Fruit fly (Drosophila melanogaster) whole organism, adult: Measurements from ENCODE around the gene CG13842.

Source experiments
- CG11617 ChIP-seq: fragments of 200-800 bp; sonication (Bioruptor generic); optimal IDR thresholded peaks from 2 replicates; lab custom pipeline; 2017; ENCODE audit warnings: mild to moderate bottlenecking, missing biosample characterization, missing genetic modification reagents, missing genetic modification characterization
- CG1620 ChIP-seq: fragments of 200-800 bp; sonication (Bioruptor generic); optimal IDR thresholded peaks from 2 replicates; lab custom pipeline; 2016; ENCODE audit warnings: missing biosample characterization, missing genetic modification characterization
- CG33017 ChIP-seq: fragments of 200-800 bp; sonication (Bioruptor generic); optimal IDR thresholded peaks from 2 replicates; lab custom pipeline; 2018; ENCODE audit warnings: missing biosample characterization, mild to moderate bottlenecking, missing genetic modification characterization, moderate library complexity
- CG5204 ChIP-seq: fragments of 200-800 bp; sonication (Bioruptor generic); optimal IDR thresholded peaks from 2 replicates; lab custom pipeline; 2016; ENCODE audit warnings: missing biosample characterization, missing genetic modification characterization
- Clk ChIP-seq: fragments of 200-800 bp; sonication (Bioruptor generic); optimal IDR thresholded peaks from 2 replicates; lab custom pipeline; 2017; ENCODE audit warnings: missing biosample characterization, missing genetic modification characterization
- Hr96 ChIP-seq: fragments of 200-800 bp; sonication (Bioruptor generic); optimal IDR thresholded peaks from 2 replicates; lab custom pipeline; 2016; ENCODE audit warnings: missing biosample characterization, missing genetic modification characterization
- Mnt ChIP-seq: fragments of 200-800 bp; sonication (Bioruptor generic); optimal IDR thresholded peaks from 2 replicates; lab custom pipeline; 2016; ENCODE audit warnings: missing biosample characterization, mild to moderate bottlenecking, missing genetic modification characterization
- cnc ChIP-seq, 2 experiments: fragments of >200 bp; optimal IDR thresholded peaks; 2 replicates each; lab custom pipeline; 2017
- kay ChIP-seq: fragments of 200-800 bp; sonication (Bioruptor generic); peaks from one replicate; lab custom pipeline; 2016; ENCODE audit warnings: missing biosample characterization, missing genetic modification characterization, borderline replicate concordance
- ovo ChIP-seq: fragments of 200-800 bp; sonication (Bioruptor generic); optimal IDR thresholded peaks from 2 replicates; lab custom pipeline; 2016; ENCODE audit warnings: missing biosample characterization, missing genetic modification characterization
- pad ChIP-seq: fragments of 200-800 bp; sonication (Bioruptor generic); optimal IDR thresholded peaks from 3 replicates; lab custom pipeline; 2017; ENCODE audit warnings: missing biosample characterization, missing genetic modification characterization, mild to moderate bottlenecking, moderate library complexity, missing genetic modification reagents
- tj ChIP-seq: fragments of 200-800 bp; sonication (Bioruptor generic); optimal IDR thresholded peaks from 3 replicates; lab custom pipeline; 2017; ENCODE audit warnings: missing biosample characterization, mild to moderate bottlenecking, missing genetic modification characterization, moderate library complexity

DNA sequence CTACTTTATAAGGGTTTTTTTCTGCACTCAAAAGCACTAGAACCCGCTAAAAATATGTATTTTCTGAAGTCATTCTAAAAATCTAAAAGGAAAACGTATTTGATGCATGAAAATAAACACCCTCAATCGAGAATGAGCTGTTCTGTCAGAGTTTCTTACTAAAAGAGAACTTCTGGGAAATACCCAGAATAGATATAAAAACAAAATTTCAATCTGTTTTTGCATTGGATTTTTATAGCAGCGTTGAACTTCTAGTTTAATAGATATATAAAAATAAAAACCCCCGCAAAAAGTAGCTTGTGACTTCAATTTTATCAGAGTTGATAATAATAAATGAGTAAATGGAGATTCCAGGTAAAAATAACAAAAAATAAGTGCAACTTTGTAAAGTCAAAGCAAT is 11.3 kb upstream of the CG13842 start:
- TF ChIP-seq tj (GFP tag; lab: Kevin White, UChicago): no peak
- peak; percentile 79 for TF ChIP-seq kay (GFP tag; lab: Kevin White, UChicago)
- TF ChIP-seq Mnt: no peak
- no peak for TF ChIP-seq Hr96 (GFP tag; lab: Kevin White, UChicago)
- TF ChIP-seq pad (GFP tag; lab: Kevin White, UChicago): no peak
- no peak for TF ChIP-seq cnc (optimal IDR thresholded peaks at IDR 0.05; lab: Kevin White, UChicago)
- no peak for TF ChIP-seq Clk
- no peak for TF ChIP-seq CG5204 (GFP tag; lab: Kevin White, UChicago)
- no peak for TF ChIP-seq CG1620
- TF ChIP-seq CG33017 (tag; lab: Kevin White, UChicago): no peak
- TF ChIP-seq CG11617 (GFP tag; lab: Kevin White, UChicago): no peak
- no peak for TF ChIP-seq ovo (GFP tag; lab: Kevin White, UChicago)
